Worm (Caenorhabditis elegans): ENCODE measurements around the gene acd-4.

The acd-4 gene

ce11 chrV:8648251-8648650 lies 10.2 kb downstream of the acd-4 start (continued):
- peak; percentile 1 for TF ChIP-seq pax-3 (tag; optimal IDR thresholded peaks at IDR 0.05)
- no peak for TF ChIP-seq pag-3 (tag; optimal IDR thresholded peaks at IDR 0.05; ENCODE audit: borderline replicate concordance, insufficient read depth)
- no peak for TF ChIP-seq ceh-63 (GFP tag; optimal IDR thresholded peaks at IDR 0.05)
- peak; percentile 94 for TF ChIP-seq elt-2 (tag; optimal IDR thresholded peaks at IDR 0.05)
- TF ChIP-seq snpc-4 (tag; optimal IDR thresholded peaks at IDR 0.05), result no peak
- no peak for TF ChIP-seq nhr-12 (tag; optimal IDR thresholded peaks at IDR 0.05)
- no peak for TF ChIP-seq tbx-2 (tag; optimal IDR thresholded peaks at IDR 0.05)
- no peak for TF ChIP-seq aha-1 (tag; optimal IDR thresholded peaks at IDR 0.05)
- no peak for TF ChIP-seq nhr-85 (tag)
- no peak for TF ChIP-seq fkh-10 (GFP tag; optimal IDR thresholded peaks at IDR 0.05)
- no peak for TF ChIP-seq unc-98 (GFP tag; IDR thresholded peaks at IDR 0.05)

DNA sequence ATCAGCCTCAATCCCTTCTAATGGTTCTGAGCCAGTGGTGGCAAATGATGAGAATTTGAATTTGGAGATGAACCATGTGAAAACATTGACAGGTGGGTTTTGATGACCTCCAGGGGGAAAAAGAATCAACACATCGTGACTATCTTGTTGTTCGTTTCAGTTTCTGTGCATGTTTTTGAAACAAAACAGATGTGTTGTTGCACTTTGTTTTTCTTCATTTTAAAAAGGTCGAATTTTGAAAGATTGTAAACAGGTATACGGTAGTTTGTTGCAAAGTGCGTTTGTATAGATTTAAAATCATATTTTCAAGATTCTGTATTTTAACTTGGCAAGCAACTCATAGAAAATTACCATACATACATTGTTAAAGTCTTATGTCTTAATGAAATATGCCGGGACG lies 12.3 kb downstream of the acd-4 start:
- TF ChIP-seq unc-30 (tag; optimal IDR thresholded peaks at IDR 0.05) (no peak), hpl-2 (GFP tag; optimal IDR thresholded peaks at IDR 0.05) (no peak), nhr-28 (tag; optimal IDR thresholded peaks at IDR 0.05) (no peak), hlh-17 (GFP tag; optimal IDR thresholded peaks at IDR 0.05; ENCODE audit: borderline replicate concordance) (no peak), lin-13 (GFP tag; optimal IDR thresholded peaks at IDR 0.05) (no peak), nhr-11 (tag; optimal IDR thresholded peaks at IDR 0.05) (no peak), mab-9 (GFP tag; IDR thresholded peaks at IDR 0.05) (no peak), pqm-1 (tag; optimal IDR thresholded peaks at IDR 0.05) (no peak), ama-1 (optimal IDR thresholded peaks at IDR 0.05) (no peak), fkh-8 (tag; optimal IDR thresholded peaks at IDR 0.05) (no peak), ces-1 (GFP tag; optimal IDR thresholded peaks at IDR 0.05) (no peak), dpl-1 (GFP tag; optimal IDR thresholded peaks at IDR 0.05) (no peak), sup-37 (GFP tag; optimal IDR thresholded peaks at IDR 0.05) (no peak), irx-1 (tag; optimal IDR thresholded peaks at IDR 0.05) (no peak), fkh-4 (tag; optimal IDR thresholded peaks at IDR 0.05; ENCODE audit: borderline replicate concordance) (no peak), skn-1 (tag; optimal IDR thresholded peaks at IDR 0.05) (no peak), hlh-4 (tag; optimal IDR thresholded peaks at IDR 0.05) (no peak), lsy-2 (tag; optimal IDR thresholded peaks at IDR 0.05) (no peak), nhr-19 (GFP tag; conservative IDR thresholded peaks at IDR 0.05) (no peak), dsc-1 (tag; optimal IDR thresholded peaks at IDR 0.05) (no peak)

ce11 chrV:8651007-8651711 lies 13.1 kb downstream of the acd-4 start:
- peak; percentile 17 for TF ChIP-seq nhr-20 (tag; optimal IDR thresholded peaks at IDR 0.05)
- peak; percentile 41 for TF ChIP-seq lin-14 (GFP tag; optimal IDR thresholded peaks at IDR 0.05)
- TF ChIP-seq xbp-1 (tag; optimal IDR thresholded peaks at IDR 0.05), result no peak
- TF ChIP-seq jun-1 (tag; optimal IDR thresholded peaks at IDR 0.05), result peak; percentile 58
- TF ChIP-seq efl-1 (optimal IDR thresholded peaks at IDR 0.05), result no peak
- TF ChIP-seq efl-1 (GFP tag; optimal IDR thresholded peaks at IDR 0.05 in 1 of 2), result peak in 1 of 2 experiments; percentile 72
- peak in 1 of 2 experiments; percentile 32 for TF ChIP-seq lin-35 (GFP tag; optimal IDR thresholded peaks at IDR 0.05)
- no peak for TF ChIP-seq unc-86 (tag; optimal IDR thresholded peaks at IDR 0.05)
- peak; percentile 71 for TF ChIP-seq tlp-1 (tag; optimal IDR thresholded peaks at IDR 0.05)
- peak; percentile 98 for TF ChIP-seq elt-2 (tag; optimal IDR thresholded peaks at IDR 0.05)

Data from whole organism, L1 larva.